Fruit fly (Drosophila melanogaster) whole organism, embryonic: Measurements from ENCODE around the gene Tcs4.

Experiments
- B-H1 ChIP-seq: fragments of 200-800 bp; sonication (Bioruptor generic); IDR thresholded peaks from 3 replicates; pipeline ENCODE4 v1.3.6; 2022; ENCODE audit warnings: missing biosample characterization, missing genetic modification characterization
- CG10274 ChIP-seq: fragments of 200-800 bp; sonication (Bioruptor generic); optimal IDR thresholded peaks from 3 replicates; lab custom pipeline; 2017; ENCODE audit warnings: missing biosample characterization, mild to moderate bottlenecking, missing genetic modification characterization
- CG12236 ChIP-seq: fragments of 200-800 bp; sonication (Bioruptor generic); optimal IDR thresholded peaks from 2 replicates; lab custom pipeline; 2016; ENCODE audit warnings: missing biosample characterization, missing genetic modification characterization
- CG13287 ChIP-seq: fragments of 200-800 bp; sonication (Bioruptor generic); IDR thresholded peaks from 2 replicates; pipeline ENCODE4 v1.3.6; 2022; ENCODE audit warnings: missing biosample characterization, missing genetic modification characterization; ENCODE audit not compliant: partially characterized antibody
- CG14441 ChIP-seq: fragments of 200-800 bp; sonication (Bioruptor generic); IDR thresholded peaks from 2 replicates; pipeline ENCODE4 v1.3.6; 2022; ENCODE audit warnings: missing biosample characterization, missing genetic modification characterization
- CG14860 ChIP-seq: fragments of 200-800 bp; sonication (Bioruptor generic); IDR thresholded peaks from 3 replicates; pipeline ENCODE4 v1.3.6; 2022; ENCODE audit warnings: missing biosample characterization, missing genetic modification characterization; ENCODE audit not compliant: partially characterized antibody
- CG15514 ChIP-seq: fragments of 200-800 bp; sonication (Bioruptor generic); optimal IDR thresholded peaks from 3 replicates; lab custom pipeline; 2017; ENCODE audit warnings: missing biosample characterization, missing genetic modification characterization, mild to moderate bottlenecking, moderate library complexity, missing genetic modification reagents
- CG15696 ChIP-seq: fragments of 200-800 bp; sonication (Bioruptor generic); optimal IDR thresholded peaks from 2 replicates; lab custom pipeline; 2019; ENCODE audit warnings: missing biosample characterization, mild to moderate bottlenecking, missing genetic modification characterization, moderate library complexity
- CG17568 ChIP-seq: fragments of 200-800 bp; sonication (Bioruptor generic); optimal IDR thresholded peaks from 2 replicates; lab custom pipeline; 2018; ENCODE audit warnings: missing biosample characterization, mild to moderate bottlenecking, missing genetic modification characterization, moderate library complexity
- CG30403 ChIP-seq: fragments of 200-800 bp; sonication (Bioruptor generic); optimal IDR thresholded peaks from 3 replicates; lab custom pipeline; 2016; ENCODE audit warnings: missing biosample characterization, missing genetic modification characterization
- CG31441 ChIP-seq: fragments of 200-800 bp; sonication (Bioruptor generic); IDR thresholded peaks from 2 replicates; pipeline ENCODE4 v1.3.6; 2022; ENCODE audit warnings: missing biosample characterization, missing genetic modification characterization
- CG3838 ChIP-seq: fragments of 200-800 bp; sonication (Bioruptor generic); optimal IDR thresholded peaks from 3 replicates; lab custom pipeline; 2016; ENCODE audit warnings: missing biosample characterization, missing genetic modification characterization
- CG4730 ChIP-seq: fragments of 200-800 bp; sonication (Bioruptor generic); IDR thresholded peaks from 2 replicates; pipeline ENCODE4 v1.3.6; 2022; ENCODE audit warnings: missing biosample characterization, missing genetic modification characterization
- CG4820 ChIP-seq: fragments of 200-800 bp; sonication (Bioruptor generic); optimal IDR thresholded peaks from 3 replicates; lab custom pipeline; 2016; ENCODE audit warnings: missing biosample characterization, missing genetic modification characterization
- CG5953 ChIP-seq: fragments of 200-800 bp; sonication (Bioruptor generic); IDR thresholded peaks from 2 replicates; pipeline ENCODE4 v1.3.6; 2022; ENCODE audit warnings: missing biosample characterization, missing genetic modification characterization
- CG7372 ChIP-seq: fragments of 200-800 bp; sonication (Bioruptor generic); IDR thresholded peaks from 2 replicates; pipeline ENCODE4 v1.3.6; 2022; ENCODE audit warnings: missing biosample characterization, missing genetic modification characterization
- CG8359 ChIP-seq: fragments of 200-800 bp; sonication (Bioruptor generic); optimal IDR thresholded peaks from 2 replicates; lab custom pipeline; 2017; ENCODE audit warnings: missing biosample characterization, mild to moderate bottlenecking, missing genetic modification characterization, borderline replicate concordance
- CG9797 ChIP-seq: fragments of 200-800 bp; sonication (Bioruptor generic); optimal IDR thresholded peaks from 3 replicates; lab custom pipeline; 2018; ENCODE audit warnings: missing biosample characterization, mild to moderate bottlenecking, missing genetic modification characterization
- CkIIα-i1 ChIP-seq: fragments of 200-800 bp; sonication (Bioruptor generic); IDR thresholded peaks from 2 replicates; pipeline ENCODE4 v1.3.6; 2022; ENCODE audit warnings: missing biosample characterization, missing genetic modification characterization
- CrebB ChIP-seq: fragments of 200-800 bp; sonication (Bioruptor generic); optimal IDR thresholded peaks from 3 replicates; lab custom pipeline; 2018; ENCODE audit warnings: missing biosample characterization, mild to moderate bottlenecking, missing genetic modification characterization
- Lim3 ChIP-seq: fragments of 200-800 bp; sonication (Bioruptor generic); IDR thresholded peaks from 2 replicates; pipeline ENCODE4 v1.3.6; 2022; ENCODE audit warnings: missing biosample characterization, missing genetic modification characterization
- Ptx1 ChIP-seq: fragments of 200-800 bp; sonication (Bioruptor generic); IDR thresholded peaks from 2 replicates; pipeline ENCODE4 v1.3.6; 2022; ENCODE audit warnings: missing biosample characterization, missing genetic modification characterization
- Sin3A ChIP-seq: fragments of >200 bp; optimal IDR thresholded peaks from 2 replicates; lab custom pipeline; 2018
- Usf ChIP-seq: fragments of 200-800 bp; sonication (Bioruptor generic); optimal IDR thresholded peaks from 2 replicates; lab custom pipeline; 2017; ENCODE audit warnings: missing genotype, missing biosample characterization, missing genetic modification characterization
- Xrp1 ChIP-seq: fragments of 200-800 bp; sonication (Bioruptor generic); IDR thresholded peaks from 2 replicates; pipeline ENCODE4 v1.3.6; 2022; ENCODE audit warnings: missing biosample characterization, missing genetic modification characterization
- danr ChIP-seq: fragments of 200-800 bp; sonication (Bioruptor generic); IDR thresholded peaks from 2 replicates; pipeline ENCODE4 v1.3.6; 2022; ENCODE audit warnings: missing biosample characterization, missing genetic modification characterization
- eve ChIP-seq, 2 experiments: fragments of >200 bp; optimal IDR thresholded peaks; 2 replicates each; lab custom pipeline; 2017; ENCODE audit warnings: missing biosample characterization in 2 of 2, missing genetic modification characterization in 2 of 2
- ewg ChIP-seq: fragments of 200-800 bp; sonication (Bioruptor generic); optimal IDR thresholded peaks from 3 replicates; lab custom pipeline; 2017; ENCODE audit warnings: mild to moderate bottlenecking, missing biosample characterization, missing genetic modification reagents, missing genetic modification characterization
- exex ChIP-seq: fragments of 200-800 bp; sonication (Bioruptor generic); optimal IDR thresholded peaks from 4 replicates; lab custom pipeline; 2018; ENCODE audit warnings: missing biosample characterization, mild to moderate bottlenecking, missing genetic modification characterization, moderate library complexity
- fd3F ChIP-seq: fragments of 200-800 bp; sonication (Bioruptor generic); optimal IDR thresholded peaks from 2 replicates; lab custom pipeline; 2018; ENCODE audit warnings: missing biosample characterization, mild to moderate bottlenecking, missing genetic modification characterization, moderate library complexity
- fd96Cb ChIP-seq: fragments of 200-800 bp; sonication (Bioruptor generic); optimal IDR thresholded peaks from 2 replicates; lab custom pipeline; 2018; ENCODE audit warnings: missing biosample characterization, mild to moderate bottlenecking, missing genetic modification characterization, moderate library complexity
- gsb-n ChIP-seq: fragments of 200-800 bp; sonication (Bioruptor generic); optimal IDR thresholded peaks from 3 replicates; lab custom pipeline; 2018; ENCODE audit warnings: missing biosample characterization, mild to moderate bottlenecking, missing genetic modification characterization
- gt ChIP-seq: fragments of 200-800 bp; sonication (Bioruptor generic); IDR thresholded peaks from 2 replicates; pipeline ENCODE4 v1.3.6; 2022; ENCODE audit warnings: missing biosample characterization, missing genetic modification characterization
- hb ChIP-seq: fragments of 200-800 bp; sonication (Bioruptor generic); IDR thresholded peaks from 3 replicates; pipeline ENCODE4 v1.3.6; 2022; ENCODE audit warnings: missing biosample characterization, missing genetic modification characterization; ENCODE audit not compliant: partially characterized antibody
- hbn ChIP-seq: fragments of 200-800 bp; sonication (Bioruptor generic); IDR thresholded peaks from 2 replicates; pipeline ENCODE4 v1.3.6; 2022; ENCODE audit warnings: missing biosample characterization, missing genetic modification characterization; ENCODE audit not compliant: partially characterized antibody
- hth ChIP-seq: fragments of >200 bp; optimal IDR thresholded peaks from 2 replicates; lab custom pipeline; 2017; ENCODE audit warnings: inconsistent platforms
- lmd ChIP-seq: fragments of 200-800 bp; sonication (Bioruptor generic); IDR thresholded peaks from 2 replicates; pipeline ENCODE4 v1.3.6; 2022; ENCODE audit warnings: missing biosample characterization, missing genetic modification characterization
- nmo ChIP-seq: fragments of 200-800 bp; sonication (Bioruptor generic); optimal IDR thresholded peaks from 2 replicates; lab custom pipeline; 2018; ENCODE audit warnings: missing biosample characterization, mild to moderate bottlenecking, missing genetic modification characterization, moderate library complexity
- nom ChIP-seq: fragments of 200-800 bp; sonication (Bioruptor generic); optimal IDR thresholded peaks from 2 replicates; lab custom pipeline; 2017; ENCODE audit warnings: missing biosample characterization, missing genetic modification characterization, mild to moderate bottlenecking, moderate library complexity, missing genetic modification reagents
- odd ChIP-seq: fragments of 200-800 bp; sonication (Bioruptor generic); optimal IDR thresholded peaks from 2 replicates; lab custom pipeline; 2017; ENCODE audit warnings: missing biosample characterization, mild to moderate bottlenecking, missing genetic modification characterization
- scrt ChIP-seq: fragments of 200-800 bp; sonication (Bioruptor generic); optimal IDR thresholded peaks from 2 replicates; lab custom pipeline; 2018; ENCODE audit warnings: missing biosample characterization, mild to moderate bottlenecking, missing genetic modification characterization, moderate library complexity
- sens ChIP-seq: fragments of 200-800 bp; sonication (Bioruptor generic); peaks from one replicate; lab custom pipeline; 2016; ENCODE audit warnings: missing biosample characterization, missing genetic modification characterization
- slou ChIP-seq: fragments of 200-800 bp; sonication (Bioruptor generic); optimal IDR thresholded peaks from 3 replicates; lab custom pipeline; 2016; ENCODE audit warnings: missing biosample characterization, missing genetic modification characterization
- sna ChIP-seq: fragments of 200-800 bp; sonication (Bioruptor generic); IDR thresholded peaks from 2 replicates; pipeline ENCODE4 v1.3.6; 2022; ENCODE audit warnings: missing biosample characterization, missing genetic modification characterization; ENCODE audit not compliant: partially characterized antibody
- stc ChIP-seq: fragments of 200-800 bp; sonication (Bioruptor generic); IDR thresholded peaks from 2 replicates; pipeline ENCODE4 v1.3.6; 2022; ENCODE audit warnings: missing biosample characterization, missing genetic modification characterization
- sug ChIP-seq: fragments of 200-800 bp; optimal IDR thresholded peaks from 2 replicates; lab custom pipeline; 2019; ENCODE audit warnings: missing biosample characterization, mild to moderate bottlenecking, missing genetic modification characterization, moderate library complexity
- tgo ChIP-seq: fragments of 200-800 bp; sonication (Bioruptor generic); IDR thresholded peaks from 3 replicates; pipeline ENCODE4 v1.3.6; 2022; ENCODE audit warnings: missing biosample characterization, missing genetic modification characterization
- unc-4 ChIP-seq: fragments of 200-800 bp; sonication (Bioruptor generic); IDR thresholded peaks from 2 replicates; pipeline ENCODE4 v1.3.6; 2022; ENCODE audit warnings: missing biosample characterization, missing genetic modification characterization; ENCODE audit not compliant: partially characterized antibody
- unpg ChIP-seq: fragments of 200-800 bp; sonication (Bioruptor generic); optimal IDR thresholded peaks from 3 replicates; lab custom pipeline; 2018; ENCODE audit warnings: missing biosample characterization, mild to moderate bottlenecking, missing genetic modification characterization, moderate library complexity
- usp ChIP-seq: fragments of >200 bp; optimal IDR thresholded peaks from 2 replicates; lab custom pipeline; 2017; ENCODE audit warnings: missing biosample characterization, missing genetic modification characterization
- wor ChIP-seq: fragments of 200-800 bp; sonication (Bioruptor generic); IDR thresholded peaks from 2 replicates; pipeline ENCODE4 v1.3.6; 2022; ENCODE audit warnings: missing biosample characterization, missing genetic modification characterization

The Tcs4 gene

DNA sequence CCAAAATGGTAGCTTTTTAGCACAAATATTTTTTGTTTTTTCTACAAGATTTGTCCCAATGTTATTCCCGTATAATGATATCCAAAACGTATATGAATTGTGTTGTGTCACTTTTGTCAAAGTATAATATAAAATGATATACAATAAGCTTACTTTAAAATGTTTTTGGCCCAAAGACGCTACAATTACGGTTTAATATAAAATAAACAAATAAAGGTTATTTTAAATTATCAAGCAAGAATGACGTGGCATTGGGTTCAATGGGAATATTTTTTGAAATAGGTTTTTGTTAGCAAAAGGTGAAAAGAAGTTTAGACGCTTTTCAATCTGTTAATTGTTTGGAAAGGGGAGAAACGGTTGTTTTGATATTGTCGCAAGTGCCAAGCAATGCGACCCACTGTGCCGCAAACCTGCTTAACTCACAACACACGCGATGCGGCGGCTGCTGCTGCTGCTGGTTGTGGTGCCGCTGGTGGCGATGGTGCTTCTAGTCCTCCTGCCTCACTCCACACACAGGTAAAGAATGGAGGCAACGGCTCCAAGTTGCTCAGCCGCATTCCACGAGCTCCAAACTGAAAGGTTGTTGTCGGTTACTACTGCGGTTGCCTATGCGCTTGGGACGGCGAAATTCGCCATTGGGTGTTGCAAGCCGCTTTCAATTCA lies 38.2 kb downstream of the Tcs4 start (continued):
- TF ChIP-seq CG31441 (GFP tag; lab: Robert Waterston, UW), result no peak; the same call in 1 of the 2 replicates
- TF ChIP-seq CG15696, result peak; percentile 61
- TF ChIP-seq Lim3, result no peak
- no peak; the same call in 2 of the 3 replicates for TF ChIP-seq tgo (GFP tag; lab: Robert Waterston, UW)
- TF ChIP-seq usp (GFP tag; lab: Kevin White, UChicago), result no peak
- no peak for TF ChIP-seq unpg (GFP tag; lab: Kevin White, UChicago)
- TF ChIP-seq lmd (GFP tag; lab: Robert Waterston, UW), result no peak
- TF ChIP-seq CG4730 (GFP tag; lab: Robert Waterston, UW), result 0 out of 2 replicates have a peak, but pooled peaks have one; percentile 11
- TF ChIP-seq CG14860 (GFP tag; lab: Robert Waterston, UW), result no peak
- TF ChIP-seq sna, result no peak
- no peak for TF ChIP-seq hbn
- TF ChIP-seq CG13287, result no peak
- TF ChIP-seq sug (tag; lab: Kevin White, UChicago), result no peak
- TF ChIP-seq CG12236, result no peak
- TF ChIP-seq fd3F (GFP tag; lab: Kevin White, UChicago), result peak; percentile 7
- no peak for TF ChIP-seq CrebB
- no peak for TF ChIP-seq exex (tag; lab: Kevin White, UChicago)
- TF ChIP-seq CG8359 (GFP tag; lab: Kevin White, UChicago), result no peak
- TF ChIP-seq hb, result no peak
- no peak for TF ChIP-seq CG17568 (GFP tag; lab: Kevin White, UChicago)
- peak; percentile 70 for TF ChIP-seq nmo (GFP tag; lab: Kevin White, UChicago)
- TF ChIP-seq slou (GFP tag; lab: Kevin White, UChicago), result no peak
- no peak for TF ChIP-seq CG14441 (GFP tag; lab: Robert Waterston, UW)
- TF ChIP-seq Ptx1, result no peak
- TF ChIP-seq sens (GFP tag; lab: Kevin White, UChicago), result peak; percentile 91
- TF ChIP-seq stc (GFP tag; lab: Robert Waterston, UW), result no peak
- TF ChIP-seq CG3838 (GFP tag; lab: Kevin White, UChicago), result no peak
- peak; percentile 41 for TF ChIP-seq Usf
- TF ChIP-seq B-H1, result no peak; the same call in 2 of the 3 replicates
- TF ChIP-seq ewg, result peak; percentile 19
- peak; percentile 16 for TF ChIP-seq CG4820 (GFP tag; lab: Kevin White, UChicago)
- TF ChIP-seq nom (GFP tag; lab: Kevin White, UChicago), result no peak
- TF ChIP-seq CG5953 (GFP tag; lab: Robert Waterston, UW), result no peak
- no peak for TF ChIP-seq gt (GFP tag; lab: Robert Waterston, UW)
- peak; percentile 36 for TF ChIP-seq CG15514 (GFP tag; lab: Kevin White, UChicago)
- TF ChIP-seq scrt (GFP tag; lab: Kevin White, UChicago), result no peak
- TF ChIP-seq Xrp1, result peak; percentile 21; the same call in 1 of the 2 replicates
- TF ChIP-seq unc-4, result no peak
- TF ChIP-seq CG10274 (GFP tag; lab: Kevin White, UChicago), result peak; percentile 25
- no peak for TF ChIP-seq danr (GFP tag; lab: Robert Waterston, UW)
- peak; percentile 37 for TF ChIP-seq fd96Cb
- TF ChIP-seq CG7372, result no peak
- no peak for TF ChIP-seq hth (lab: Kevin White, UChicago)
- TF ChIP-seq Sin3A (lab: Kevin White, UChicago), result no peak
- TF ChIP-seq CG9797 (GFP tag; lab: Kevin White, UChicago), result no peak
- TF ChIP-seq gsb-n, result no peak
- TF ChIP-seq wor, result no peak
- no peak for TF ChIP-seq eve (GFP tag; optimal IDR thresholded peaks at IDR 0.05; lab: Kevin White, UChicago)
- TF ChIP-seq odd, result peak; percentile 58
- TF ChIP-seq CkIIα-i1 (GFP tag; lab: Robert Waterston, UW), result no peak
- TF ChIP-seq CG30403 (GFP tag; lab: Kevin White, UChicago), result peak; percentile 72
